Worm (Caenorhabditis elegans): ENCODE data around the gene glrx-22.

glrx-22 gene

ce11 chrIV:8201133-8201532, at the start of gene glrx-22:
Gene glrx-22, minus strand, starts transcription at chrIV:8201233.
- TF ChIP-seq tbx-2 (tag; optimal IDR thresholded peaks at IDR 0.05): no peak
- TF ChIP-seq ztf-11 (tag; optimal IDR thresholded peaks at IDR 0.05): no peak

- TF ChIP-seq elt-1 (tag; optimal IDR thresholded peaks at IDR 0.05) (peak; percentile 94), nhr-28 (tag; optimal IDR thresholded peaks at IDR 0.05) (no peak), nhr-23 (tag; optimal IDR thresholded peaks at IDR 0.05) (peak; percentile 34)
Measured at ce11 chrIV:8247341-8247740, 46.3 kb upstream of the glrx-22 start.

- no peak for TF ChIP-seq aly-2 (tag; optimal IDR thresholded peaks at IDR 0.05)
- TF ChIP-seq nhr-76 (tag; optimal IDR thresholded peaks at IDR 0.05): no peak
- TF ChIP-seq pqm-1 (tag; optimal IDR thresholded peaks at IDR 0.05): no peak
- no peak for TF ChIP-seq nhr-77 (tag; optimal IDR thresholded peaks at IDR 0.05)
- no peak for TF ChIP-seq hmg-11 (tag; optimal IDR thresholded peaks at IDR 0.05)
- TF ChIP-seq nfya-1 (tag; optimal IDR thresholded peaks at IDR 0.05; ENCODE audit: insufficient read depth): no peak
- TF ChIP-seq unc-62 (GFP tag; optimal IDR thresholded peaks at IDR 0.05): no peak
- TF ChIP-seq skn-1 (tag; optimal IDR thresholded peaks at IDR 0.05): no peak
- no peak for TF ChIP-seq nhr-23 (tag; optimal IDR thresholded peaks at IDR 0.05)
Measured at ce11 chrIV:8244112-8244511, 43.1 kb upstream of the glrx-22 start, which contains the start of gene T09A12.1. Gene T09A12.1, plus strand, starts transcription at chrIV:8244412.

- TF ChIP-seq R02D3.7 (tag; optimal IDR thresholded peaks at IDR 0.05) (no peak), elt-3 (tag; optimal IDR thresholded peaks at IDR 0.05) (no peak), nhr-43 (tag; optimal IDR thresholded peaks at IDR 0.05; ENCODE audit: poor library complexity, severe bottlenecking) (no peak), lin-39 (tag; optimal IDR thresholded peaks at IDR 0.05) (no peak)
Measured at ce11 chrIV:8243599-8243998, 42.6 kb upstream of the glrx-22 start, which contains the start of gene T09A12.8. Gene T09A12.8, minus strand, starts transcription at chrIV:8243699.

ce11 chrIV:8243170-8243569, 42.1 kb upstream of the glrx-22 start:
- TF ChIP-seq snpc-4 (tag; optimal IDR thresholded peaks at IDR 0.05) (no peak), elt-1 (tag; optimal IDR thresholded peaks at IDR 0.05) (peak; percentile 80), nhr-23 (tag; optimal IDR thresholded peaks at IDR 0.05) (peak; percentile 50)

- peak; percentile 38 for TF ChIP-seq nhr-25 (tag; optimal IDR thresholded peaks at IDR 0.05)
- no peak for TF ChIP-seq fos-1 (tag; optimal IDR thresholded peaks at IDR 0.05)
- TF ChIP-seq nhr-43 (tag; optimal IDR thresholded peaks at IDR 0.05; ENCODE audit: poor library complexity, severe bottlenecking): peak; percentile 8
- no peak for TF ChIP-seq ztf-11 (tag; optimal IDR thresholded peaks at IDR 0.05)
- TF ChIP-seq elt-1 (tag; optimal IDR thresholded peaks at IDR 0.05): peak; percentile 36
- peak; percentile 17 for TF ChIP-seq nhr-23 (tag; optimal IDR thresholded peaks at IDR 0.05)
- peak in 1 of 3 experiments; percentile 3 for TF ChIP-seq elt-3 (tag; optimal IDR thresholded peaks at IDR 0.05)
Measured at ce11 chrIV:8241312-8241833, 40.3 kb upstream of the glrx-22 start.

ce11 chrIV:8239584-8239983, 38.6 kb upstream of the glrx-22 start:
- no peak for TF ChIP-seq daf-12 (tag; optimal IDR thresholded peaks at IDR 0.05)
- no peak for TF ChIP-seq aly-2 (tag; optimal IDR thresholded peaks at IDR 0.05)
- no peak for TF ChIP-seq mml-1 (tag; optimal IDR thresholded peaks at IDR 0.05)
- no peak for TF ChIP-seq nhr-43 (tag; optimal IDR thresholded peaks at IDR 0.05; ENCODE audit: poor library complexity, severe bottlenecking)
- TF ChIP-seq snpc-4 (tag; optimal IDR thresholded peaks at IDR 0.05): no peak
- TF ChIP-seq pha-4 (tag; optimal IDR thresholded peaks at IDR 0.05): peak; percentile 77
- TF ChIP-seq elt-2 (tag; optimal IDR thresholded peaks at IDR 0.05): peak; percentile 22
- TF ChIP-seq ztf-11 (tag; optimal IDR thresholded peaks at IDR 0.05): no peak
- TF ChIP-seq nhr-25 (tag; optimal IDR thresholded peaks at IDR 0.05): no peak
- TF ChIP-seq egl-5 (tag; optimal IDR thresholded peaks at IDR 0.05): no peak
- no peak for TF ChIP-seq ceh-9 (tag; optimal IDR thresholded peaks at IDR 0.05)
- TF ChIP-seq unc-39 (tag; optimal IDR thresholded peaks at IDR 0.05): no peak
- no peak for TF ChIP-seq zag-1 (tag; optimal IDR thresholded peaks at IDR 0.05)
- TF ChIP-seq fos-1 (tag; optimal IDR thresholded peaks at IDR 0.05): no peak
- no peak for TF ChIP-seq fkh-10 (GFP tag; optimal IDR thresholded peaks at IDR 0.05)
- no peak for TF ChIP-seq ceh-16 (tag; optimal IDR thresholded peaks at IDR 0.05)
